Fruit fly (Drosophila melanogaster) whole organism, embryonic: ENCODE measurements around the gene schlank.

Experiments used
- Bdp1 ChIP-seq: fragments of 200-800 bp; sonication (Bioruptor generic); optimal IDR thresholded peaks from 3 replicates; lab custom pipeline; 2016; ENCODE audit warnings: missing biosample characterization, missing genetic modification characterization
- BtbVII ChIP-seq: fragments of 200-800 bp; sonication (Bioruptor generic); optimal IDR thresholded peaks from 3 replicates; lab custom pipeline; 2017; ENCODE audit warnings: missing biosample characterization, mild to moderate bottlenecking, missing genetic modification characterization
- CG11398 ChIP-seq: fragments of 200-800 bp; sonication (Bioruptor generic); optimal IDR thresholded peaks from 2 replicates; lab custom pipeline; 2016; ENCODE audit warnings: missing biosample characterization, missing genetic modification characterization
- CG11723 ChIP-seq: fragments of 200-800 bp; sonication (Bioruptor generic); optimal IDR thresholded peaks from 2 replicates; lab custom pipeline; 2017; ENCODE audit warnings: missing biosample characterization, mild to moderate bottlenecking, missing genetic modification characterization
- CG13287 ChIP-seq: fragments of 200-800 bp; sonication (Bioruptor generic); IDR thresholded peaks from 2 replicates; pipeline ENCODE4 v1.3.6; 2022; ENCODE audit warnings: missing biosample characterization, missing genetic modification characterization; ENCODE audit not compliant: partially characterized antibody
- CG14860 ChIP-seq: fragments of 200-800 bp; sonication (Bioruptor generic); IDR thresholded peaks from 3 replicates; pipeline ENCODE4 v1.3.6; 2022; ENCODE audit warnings: missing biosample characterization, missing genetic modification characterization; ENCODE audit not compliant: partially characterized antibody
- CG15514 ChIP-seq: fragments of 200-800 bp; sonication (Bioruptor generic); optimal IDR thresholded peaks from 3 replicates; lab custom pipeline; 2017; ENCODE audit warnings: missing biosample characterization, missing genetic modification characterization, mild to moderate bottlenecking, moderate library complexity, missing genetic modification reagents
- CG16813 ChIP-seq: fragments of 200-800 bp; sonication (Bioruptor generic); IDR thresholded peaks from 3 replicates; pipeline ENCODE4 v1.3.6; 2022; ENCODE audit warnings: missing biosample characterization, missing genetic modification characterization; ENCODE audit not compliant: partially characterized antibody
- CG17829 ChIP-seq: fragments of 200-800 bp; optimal IDR thresholded peaks from 2 replicates; lab custom pipeline; 2019; ENCODE audit warnings: missing biosample characterization, mild to moderate bottlenecking, missing genetic modification characterization, moderate library complexity
- CG17912 ChIP-seq: fragments of 200-800 bp; sonication (Bioruptor generic); optimal IDR thresholded peaks from 2 replicates; lab custom pipeline; 2018; ENCODE audit warnings: missing biosample characterization, mild to moderate bottlenecking, missing genetic modification characterization
- CG1832 ChIP-seq: fragments of 200-800 bp; sonication (Bioruptor generic); optimal IDR thresholded peaks from 2 replicates; lab custom pipeline; 2017; ENCODE audit warnings: missing biosample characterization, mild to moderate bottlenecking, missing genetic modification characterization, inconsistent platforms
- CG34376 ChIP-seq: fragments of 200-800 bp; sonication (Bioruptor generic); optimal IDR thresholded peaks from 2 replicates; lab custom pipeline; 2018; ENCODE audit warnings: missing biosample characterization, mild to moderate bottlenecking, missing genetic modification characterization
- CG6254 ChIP-seq: fragments of 200-800 bp; sonication (Bioruptor generic); optimal IDR thresholded peaks from 3 replicates; lab custom pipeline; 2017; ENCODE audit warnings: mild to moderate bottlenecking, missing biosample characterization, missing genetic modification reagents, missing genetic modification characterization
- CG6654 ChIP-seq: fragments of 200-800 bp; sonication (Bioruptor generic); optimal IDR thresholded peaks from 2 replicates; lab custom pipeline; 2017; ENCODE audit warnings: missing biosample characterization, mild to moderate bottlenecking, missing genetic modification characterization
- CG9932 ChIP-seq: fragments of 200-800 bp; sonication (Bioruptor generic); IDR thresholded peaks from 2 replicates; pipeline ENCODE4 v1.3.6; 2022; ENCODE audit warnings: missing biosample characterization, missing genetic modification characterization
- CTCF ChIP-seq: fragments of 200-800 bp; sonication (Bioruptor generic); optimal IDR thresholded peaks from 2 replicates; lab custom pipeline; 2017; ENCODE audit warnings: missing biosample characterization, mild to moderate bottlenecking, missing genetic modification characterization, moderate library complexity
- CoRest ChIP-seq: fragments of 200-800 bp; sonication (Bioruptor generic); optimal IDR thresholded peaks from 3 replicates; lab custom pipeline; 2018; ENCODE audit warnings: missing biosample characterization, mild to moderate bottlenecking, missing genetic modification characterization, moderate library complexity
- D ChIP-seq, 2 experiments: fragments of 200-800 bp in 1 of 2; fragments of >200 bp in 1 of 2; sonication (Bioruptor generic) in 1 of 2; optimal IDR thresholded peaks; 2 replicates in 1 of 2; 3 replicates in 1 of 2; lab custom pipeline; 2017; ENCODE audit warnings: mild to moderate bottlenecking in 1 of 2, missing biosample characterization in 1 of 2, missing genetic modification characterization in 1 of 2, missing genetic modification reagents in 1 of 2
- Dfd ChIP-seq, 2 experiments: fragments of >200 bp; optimal IDR thresholded peaks; 2 replicates each; lab custom pipeline; 2017; ENCODE audit warnings: missing biosample characterization in 2 of 2, missing genetic modification characterization in 2 of 2
- Dll ChIP-seq: fragments of 200-800 bp; sonication (Bioruptor generic); IDR thresholded peaks from 4 replicates; pipeline ENCODE4 v1.3.6; 2022; ENCODE audit warnings: missing biosample characterization, missing genetic modification characterization; ENCODE audit not compliant: partially characterized antibody
- Fer1 ChIP-seq: fragments of 200-800 bp; sonication (Bioruptor generic); optimal IDR thresholded peaks from 2 replicates; lab custom pipeline; 2017; ENCODE audit warnings: missing biosample characterization, mild to moderate bottlenecking, missing genetic modification characterization
- GATAe ChIP-seq: fragments of 200-800 bp; sonication (Bioruptor generic); conservative IDR thresholded peaks from 2 replicates; pipeline ENCODE4 v1.3.6; 2022; ENCODE audit warnings: missing biosample characterization, missing genetic modification characterization
- Gug ChIP-seq: fragments of 200-800 bp; sonication (Bioruptor generic); IDR thresholded peaks from 4 replicates; pipeline ENCODE4 v1.3.6; 2022; ENCODE audit warnings: missing biosample characterization, missing genetic modification characterization
- Myb ChIP-seq: fragments of 200-800 bp; sonication (Bioruptor generic); optimal IDR thresholded peaks from 2 replicates; lab custom pipeline; 2016; ENCODE audit warnings: missing biosample characterization, missing genetic modification characterization
- Neu2 ChIP-seq: fragments of 200-800 bp; sonication (Bioruptor generic); optimal IDR thresholded peaks from 3 replicates; lab custom pipeline; 2016; ENCODE audit warnings: missing biosample characterization, missing genetic modification characterization, borderline replicate concordance
- Nf-YC ChIP-seq: fragments of 200-800 bp; optimal IDR thresholded peaks from 3 replicates; lab custom pipeline; 2019; ENCODE audit warnings: missing biosample characterization, mild to moderate bottlenecking, missing genetic modification characterization, moderate library complexity
- Oaz ChIP-seq: fragments of 200-800 bp; sonication (Bioruptor generic); IDR thresholded peaks from 2 replicates; pipeline ENCODE4 v1.3.6; 2022; ENCODE audit warnings: missing biosample characterization, missing genetic modification characterization
- Opbp ChIP-seq: fragments of 200-800 bp; sonication (Bioruptor generic); IDR thresholded peaks from 3 replicates; pipeline ENCODE4 v1.3.6; 2022; ENCODE audit warnings: missing biosample characterization, missing genetic modification characterization; ENCODE audit not compliant: partially characterized antibody
- Side ChIP-seq: fragments of 200-800 bp; sonication (Bioruptor generic); optimal IDR thresholded peaks from 2 replicates; lab custom pipeline; 2016; ENCODE audit warnings: missing biosample characterization, missing genetic modification characterization
- Xrp1 ChIP-seq: fragments of 200-800 bp; sonication (Bioruptor generic); IDR thresholded peaks from 2 replicates; pipeline ENCODE4 v1.3.6; 2022; ENCODE audit warnings: missing biosample characterization, missing genetic modification characterization
- ac ChIP-seq: fragments of 200-800 bp; sonication (Bioruptor generic); optimal IDR thresholded peaks from 3 replicates; lab custom pipeline; 2017; ENCODE audit warnings: missing biosample characterization, mild to moderate bottlenecking, missing genetic modification characterization
- amos ChIP-seq: fragments of 200-800 bp; sonication (Bioruptor generic); IDR thresholded peaks from 2 replicates; pipeline ENCODE4 v1.3.6; 2022; ENCODE audit warnings: missing biosample characterization, missing genetic modification characterization; ENCODE audit not compliant: partially characterized antibody
- chinmo ChIP-seq: fragments of 200-800 bp; sonication (Bioruptor generic); IDR thresholded peaks from 4 replicates; pipeline ENCODE4 v1.3.6; 2022; ENCODE audit warnings: missing biosample characterization, missing genetic modification characterization; ENCODE audit not compliant: partially characterized antibody
- chm ChIP-seq: fragments of 200-800 bp; sonication (Bioruptor generic); IDR thresholded peaks from 2 replicates; pipeline ENCODE4 v1.3.6; 2022; ENCODE audit warnings: missing biosample characterization, missing genetic modification characterization
- dimm ChIP-seq: fragments of 200-800 bp; sonication (Bioruptor generic); IDR thresholded peaks from 2 replicates; pipeline ENCODE4 v1.3.6; 2022; ENCODE audit warnings: missing biosample characterization, missing genetic modification characterization
- esg ChIP-seq: fragments of 200-800 bp; sonication (Bioruptor generic); conservative IDR thresholded peaks from 2 replicates; pipeline ENCODE4 v1.3.6; 2022; ENCODE audit warnings: missing biosample characterization, missing genetic modification characterization
- ewg ChIP-seq: fragments of 200-800 bp; sonication (Bioruptor generic); optimal IDR thresholded peaks from 3 replicates; lab custom pipeline; 2017; ENCODE audit warnings: mild to moderate bottlenecking, missing biosample characterization, missing genetic modification reagents, missing genetic modification characterization
- lbe ChIP-seq: fragments of 200-800 bp; sonication (Bioruptor generic); optimal IDR thresholded peaks from 2 replicates; lab custom pipeline; 2016; ENCODE audit warnings: missing biosample characterization, mild to moderate bottlenecking, missing genetic modification characterization
- nerfin-1 ChIP-seq: fragments of 200-800 bp; sonication (Bioruptor generic); optimal IDR thresholded peaks from 3 replicates; lab custom pipeline; 2019; ENCODE audit warnings: missing biosample characterization, mild to moderate bottlenecking, missing genetic modification characterization, moderate library complexity
- nerfin-2 ChIP-seq: fragments of 200-800 bp; sonication (Bioruptor generic); IDR thresholded peaks from 2 replicates; pipeline ENCODE4 v1.3.6; 2022; ENCODE audit warnings: missing biosample characterization, missing genetic modification characterization; ENCODE audit not compliant: partially characterized antibody
- org-1 ChIP-seq: fragments of 200-800 bp; sonication (Bioruptor generic); optimal IDR thresholded peaks from 2 replicates; lab custom pipeline; 2017; ENCODE audit warnings: missing biosample characterization, missing genetic modification characterization
- pfk ChIP-seq: fragments of 200-800 bp; sonication (Bioruptor generic); optimal IDR thresholded peaks from 2 replicates; lab custom pipeline; 2018; ENCODE audit warnings: missing biosample characterization, mild to moderate bottlenecking, missing genetic modification characterization, moderate library complexity
- phol ChIP-seq: fragments of 200-800 bp; sonication (Bioruptor generic); optimal IDR thresholded peaks from 3 replicates; lab custom pipeline; 2018; ENCODE audit warnings: missing biosample characterization, mild to moderate bottlenecking, missing genetic modification characterization, moderate library complexity
- pzg ChIP-seq: fragments of 200-800 bp; sonication (Bioruptor generic); optimal IDR thresholded peaks from 3 replicates; lab custom pipeline; 2018; ENCODE audit warnings: missing biosample characterization, mild to moderate bottlenecking, missing genetic modification characterization, moderate library complexity
- slp2 ChIP-seq: fragments of 200-800 bp; sonication (Bioruptor generic); optimal IDR thresholded peaks from 2 replicates; lab custom pipeline; 2016; ENCODE audit warnings: missing biosample characterization, missing genetic modification characterization
- toy ChIP-seq: fragments of 200-800 bp; sonication (Bioruptor generic); IDR thresholded peaks from 2 replicates; pipeline ENCODE4 v1.3.6; 2022; ENCODE audit warnings: missing biosample characterization, missing genetic modification characterization
- tup ChIP-seq: fragments of 200-800 bp; sonication (Bioruptor generic); optimal IDR thresholded peaks from 2 replicates; lab custom pipeline; 2016; ENCODE audit warnings: missing biosample characterization, mild to moderate bottlenecking, missing genetic modification characterization, moderate library complexity
- vvl ChIP-seq: fragments of 200-800 bp; sonication (Bioruptor generic); IDR thresholded peaks from 2 replicates; pipeline ENCODE4 v1.3.6; 2022; ENCODE audit warnings: missing biosample characterization, missing genetic modification characterization
- z ChIP-seq: fragments of 200-800 bp; sonication (Bioruptor generic); IDR thresholded peaks from 3 replicates; pipeline ENCODE4 v1.3.6; 2022; ENCODE audit warnings: missing biosample characterization, missing genetic modification characterization

schlank gene

dm6 chrX:6225472-6226049, 41.5 kb downstream of the schlank start, which contains the start of gene dtn (continued):
- TF ChIP-seq GATAe (GFP tag; lab: Robert Waterston, UW) (no peak), vvl (no peak), CG16813 (GFP tag; lab: Robert Waterston, UW) (no peak), z (GFP tag; lab: Robert Waterston, UW) (no peak), Fer1 (GFP tag; lab: Kevin White, UChicago) (peak; percentile 33), org-1 (no peak), CG11723 (GFP tag; lab: Kevin White, UChicago) (no peak), Oaz (GFP tag; lab: Robert Waterston, UW) (no peak), Side (GFP tag; lab: Kevin White, UChicago) (no peak), toy (GFP tag; lab: Robert Waterston, UW) (no peak), CG14860 (GFP tag; lab: Robert Waterston, UW) (no peak), ewg (peak; percentile 61), CoRest (no peak), Dll (GFP tag; lab: Robert Waterston, UW) (no peak), CG34376 (peak; percentile 3), nerfin-1 (tag; lab: Kevin White, UChicago) (peak; percentile 73), CG17829 (peak; percentile 15), CG11398 (no peak), Myb (GFP tag; lab: Kevin White, UChicago) (peak; percentile 42), esg (GFP tag; lab: Robert Waterston, UW) (no peak), BtbVII (GFP tag; lab: Kevin White, UChicago) (no peak), CG6254 (GFP tag; lab: Kevin White, UChicago) (no peak), pfk (no peak), Gug (GFP tag; lab: Robert Waterston, UW) (no peak), CG1832 (GFP tag; lab: Kevin White, UChicago) (no peak), Nf-YC (no peak), dimm (GFP tag; lab: Robert Waterston, UW) (no peak), tup (GFP tag; lab: Kevin White, UChicago) (no peak), amos (GFP tag; lab: Robert Waterston, UW) (no peak), Neu2 (GFP tag; lab: Kevin White, UChicago) (peak; percentile 16), slp2 (GFP tag; lab: Kevin White, UChicago) (no peak), lbe (no peak), CG15514 (GFP tag; lab: Kevin White, UChicago) (peak; percentile 30), chinmo (GFP tag; lab: Robert Waterston, UW) (peak; percentile 62; the same call in 1 of the 4 replicates), CG17912 (GFP tag; lab: Kevin White, UChicago) (no peak), pzg (GFP tag; lab: Kevin White, UChicago) (peak; percentile 72), Opbp (GFP tag; lab: Robert Waterston, UW) (0 out of 3 replicates have a peak, but pooled peaks have one; percentile 13), CTCF (GFP tag; lab: Kevin White, UChicago) (no peak), nerfin-2 (GFP tag; lab: Robert Waterston, UW) (no peak), phol (tag; lab: Kevin White, UChicago) (no peak), Bdp1 (GFP tag; lab: Kevin White, UChicago) (no peak), Dfd (GFP tag; optimal IDR thresholded peaks at IDR 0.05; lab: Kevin White, UChicago) (no peak), Xrp1 (GFP tag; lab: Robert Waterston, UW) (no peak), D (optimal IDR thresholded peaks at IDR 0.05; lab: Kevin White, UChicago) (peak; percentile 57), D (GFP tag; optimal IDR thresholded peaks at IDR 0.05; lab: Kevin White, UChicago) (no peak), CG9932 (GFP tag; lab: Robert Waterston, UW) (no peak), ac (GFP tag; lab: Kevin White, UChicago) (no peak), chm (GFP tag; lab: Robert Waterston, UW) (no peak), CG13287 (0 out of 2 replicates have a peak, but pooled peaks have one; percentile 44), CG6654 (GFP tag; lab: Kevin White, UChicago) (no peak)
